Fruit fly (Drosophila melanogaster): Measurements from ENCODE around the gene CG42581.
"Not testable (repeated sequence)": the region's sequence is repeated elsewhere in the genome, so short reads cannot be mapped to it uniquely, and the experiment has no call there.

The CG42581 gene

DNA sequence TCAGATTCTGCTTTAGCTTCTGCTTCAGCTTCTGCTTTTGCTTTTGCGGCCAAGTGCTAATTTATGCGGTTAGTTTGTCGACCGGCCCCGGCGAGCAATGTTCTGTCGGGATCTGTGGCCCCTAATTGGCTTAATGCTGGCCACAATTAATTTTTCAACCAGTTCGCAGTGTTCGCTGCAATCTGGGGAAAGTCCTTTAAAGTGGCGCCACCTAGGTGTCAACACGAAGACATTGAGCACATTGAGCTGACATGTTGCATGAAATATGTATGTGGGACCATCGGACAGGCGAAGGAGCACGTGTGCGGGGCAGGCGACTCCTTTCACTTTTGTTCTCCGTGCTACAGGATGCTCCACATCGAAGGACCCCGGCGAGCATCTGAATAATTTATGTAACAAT is 8.7 kb upstream of the CG42581 start:
- TF ChIP-seq CG32264 (GFP tag; optimal IDR thresholded peaks at IDR 0.05) (no peak), GATAd (GFP tag; optimal IDR thresholded peaks at IDR 0.05) (no peak), foxo (GFP tag; optimal IDR thresholded peaks at IDR 0.05) (no peak), pan (optimal IDR thresholded peaks at IDR 0.05) (no peak), fru (GFP tag; optimal IDR thresholded peaks at IDR 0.05) (no peak), Dfd (GFP tag; optimal IDR thresholded peaks at IDR 0.05) (no peak), sv (GFP tag; optimal IDR thresholded peaks at IDR 0.05) (no peak), CG9705 (GFP tag; optimal IDR thresholded peaks at IDR 0.05) (no peak), OdsH (GFP tag; optimal IDR thresholded peaks at IDR 0.05) (no peak), h (GFP tag; optimal IDR thresholded peaks at IDR 0.05) (no peak), Rel (GFP tag; optimal IDR thresholded peaks at IDR 0.05) (no peak), Rel (tag; optimal IDR thresholded peaks at IDR 0.05) (no peak), dsf (GFP tag; optimal IDR thresholded peaks at IDR 0.05; ENCODE audit: borderline replicate concordance) (no peak), Hr83 (GFP tag; optimal IDR thresholded peaks at IDR 0.05; ENCODE audit: poor library complexity, severe bottlenecking) (no peak), CrebA (GFP tag; optimal IDR thresholded peaks at IDR 0.05; ENCODE audit: borderline replicate concordance) (no peak), br (GFP tag; optimal IDR thresholded peaks at IDR 0.05) (no peak), HLH106 (tag; optimal IDR thresholded peaks at IDR 0.05) (no peak), rgr (GFP tag; optimal IDR thresholded peaks at IDR 0.05) (no peak), Dif (GFP tag; optimal IDR thresholded peaks at IDR 0.05; ENCODE audit: partially characterized antibody) (no peak), dl (GFP tag; optimal IDR thresholded peaks at IDR 0.05; ENCODE audit: insufficient read depth in 1 of 2, partially characterized antibody in 2 of 2) (no peak)

dm6 chrX:20094098-20094497 is 2.2 kb downstream of the CG42581 start, which contains the start of gene Or19b:
Or19b (plus strand) TSS chrX:20094398.
- not testable (repeated sequence) for TF ChIP-seq sv, lola, brk (GFP tag; optimal IDR thresholded peaks at IDR 0.05)

DNA sequence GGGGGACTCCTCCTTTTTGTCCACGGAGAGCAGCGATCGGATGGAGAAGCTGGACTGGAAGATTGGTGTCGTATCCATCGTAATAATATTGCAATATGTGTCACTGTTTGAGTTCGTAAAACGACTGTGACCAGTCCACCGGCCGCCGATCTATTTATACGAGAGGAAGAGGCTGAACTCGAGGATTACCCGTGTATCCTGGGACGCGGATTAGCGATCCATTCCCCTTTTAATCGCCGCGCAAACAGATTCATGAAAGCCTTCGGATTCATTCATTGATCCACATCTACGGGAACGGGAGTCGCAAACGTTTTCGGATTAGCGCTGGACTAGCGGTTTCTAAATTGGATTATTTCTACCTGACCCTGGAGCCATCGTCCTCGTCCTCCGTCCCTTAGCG is 4.0 kb downstream of the CG42581 start, which contains the start of gene fd19B:
Gene fd19B (minus strand): TSS at position 101 of the 400 bp plus-strand sequence.
- TF ChIP-seq N (GFP tag; optimal IDR thresholded peaks at IDR 0.05) (no peak), brk (GFP tag; optimal IDR thresholded peaks at IDR 0.05) (no peak), fru (GFP tag; optimal IDR thresholded peaks at IDR 0.05) (no peak), lola (GFP tag; optimal IDR thresholded peaks at IDR 0.05) (no peak), dsf (GFP tag; optimal IDR thresholded peaks at IDR 0.05; ENCODE audit: borderline replicate concordance) (no peak), Abd-B (GFP tag; optimal IDR thresholded peaks at IDR 0.05) (no peak), pan (optimal IDR thresholded peaks at IDR 0.05) (no peak), OdsH (GFP tag; optimal IDR thresholded peaks at IDR 0.05) (no peak), Hr83 (GFP tag; optimal IDR thresholded peaks at IDR 0.05; ENCODE audit: poor library complexity, severe bottlenecking) (no peak), Jra (GFP tag; optimal IDR thresholded peaks at IDR 0.05) (no peak), jim (GFP tag; optimal IDR thresholded peaks at IDR 0.05) (no peak), sage (GFP tag; optimal IDR thresholded peaks at IDR 0.05) (no peak)

DNA sequence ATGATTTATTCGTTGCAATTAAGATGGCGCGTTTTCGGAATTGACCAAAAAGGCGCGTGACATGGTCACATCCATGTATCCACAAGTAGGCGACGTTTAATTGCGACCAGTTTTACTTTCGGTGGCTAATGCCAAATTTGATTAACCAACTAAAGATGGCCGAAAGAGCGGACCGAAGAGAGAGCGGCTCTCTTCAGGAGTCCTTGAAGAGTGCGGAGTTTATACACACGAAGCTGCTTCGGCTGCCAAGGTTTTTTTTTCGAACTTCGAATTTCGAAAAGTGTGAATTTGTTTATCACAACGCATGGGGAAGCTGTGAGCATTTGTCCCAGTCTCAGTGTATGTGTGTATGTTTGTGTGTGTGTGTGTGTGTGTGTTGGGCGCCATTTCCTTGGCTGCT is 12.5 kb downstream of the CG42581 start:
- TF ChIP-seq woc (GFP tag; optimal IDR thresholded peaks at IDR 0.05) (no peak), GATAd (GFP tag; optimal IDR thresholded peaks at IDR 0.05) (no peak), br (GFP tag; optimal IDR thresholded peaks at IDR 0.05) (no peak), OdsH (GFP tag; optimal IDR thresholded peaks at IDR 0.05) (no peak), Rel (GFP tag; optimal IDR thresholded peaks at IDR 0.05) (no peak), Rel (tag; optimal IDR thresholded peaks at IDR 0.05) (no peak), Myc (optimal IDR thresholded peaks at IDR 0.05) (no peak), pan (optimal IDR thresholded peaks at IDR 0.05) (no peak), jim (GFP tag; optimal IDR thresholded peaks at IDR 0.05) (no peak), sage (GFP tag; optimal IDR thresholded peaks at IDR 0.05) (no peak), psq (GFP tag; optimal IDR thresholded peaks at IDR 0.05) (no peak), ey (GFP tag; optimal IDR thresholded peaks at IDR 0.05) (no peak), dmrt93B (GFP tag; optimal IDR thresholded peaks at IDR 0.05) (no peak), lola (GFP tag; optimal IDR thresholded peaks at IDR 0.05) (no peak), Mio (GFP tag; optimal IDR thresholded peaks at IDR 0.05) (no peak), Abd-B (GFP tag; optimal IDR thresholded peaks at IDR 0.05) (no peak), usp (GFP tag; optimal IDR thresholded peaks at IDR 0.05) (no peak), CG32264 (GFP tag; optimal IDR thresholded peaks at IDR 0.05) (no peak), foxo (GFP tag; optimal IDR thresholded peaks at IDR 0.05) (no peak)
